Worm (Caenorhabditis elegans): ENCODE measurements around the gene nhr-11.

The nhr-11 gene

DNA sequence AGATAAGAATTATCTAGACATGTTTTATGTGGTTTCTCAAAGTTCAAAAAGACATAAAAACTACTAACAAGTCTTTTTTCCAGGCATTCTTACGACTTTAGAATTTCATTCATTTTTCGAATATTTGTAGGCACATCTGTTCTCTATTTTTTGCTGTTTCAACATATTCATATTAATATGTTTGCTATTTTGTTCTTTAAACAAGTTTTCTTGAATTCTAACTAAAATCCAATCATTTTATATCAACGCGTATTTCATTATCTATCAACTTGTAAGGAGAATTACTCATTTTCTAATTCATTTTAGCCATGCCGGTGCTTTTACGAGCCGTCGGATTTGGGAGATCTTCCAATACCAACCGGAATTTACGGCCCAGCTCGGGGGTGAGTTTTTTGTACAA is 12.3 kb downstream of the nhr-11 start, which contains the start of gene twk-8:
Gene twk-8 (plus strand): TSS at position 301 of the 400 bp plus-strand sequence.
- TF ChIP-seq C04F5.9 (tag; optimal IDR thresholded peaks at IDR 0.05) (no peak), mdl-1 (tag; optimal IDR thresholded peaks at IDR 0.05) (no peak), pag-3 (tag; optimal IDR thresholded peaks at IDR 0.05; ENCODE audit: borderline replicate concordance, insufficient read depth) (no peak), lin-39 (tag; optimal IDR thresholded peaks at IDR 0.05) (no peak), elt-3 (tag; optimal IDR thresholded peaks at IDR 0.05) (no peak), jun-1 (tag; optimal IDR thresholded peaks at IDR 0.05) (no peak), mep-1 (tag; optimal IDR thresholded peaks at IDR 0.05) (no peak), swsn-7 (tag; optimal IDR thresholded peaks at IDR 0.05) (no peak), skn-1 (tag; optimal IDR thresholded peaks at IDR 0.05) (no peak), ceh-90 (tag; optimal IDR thresholded peaks at IDR 0.05) (no peak)

DNA sequence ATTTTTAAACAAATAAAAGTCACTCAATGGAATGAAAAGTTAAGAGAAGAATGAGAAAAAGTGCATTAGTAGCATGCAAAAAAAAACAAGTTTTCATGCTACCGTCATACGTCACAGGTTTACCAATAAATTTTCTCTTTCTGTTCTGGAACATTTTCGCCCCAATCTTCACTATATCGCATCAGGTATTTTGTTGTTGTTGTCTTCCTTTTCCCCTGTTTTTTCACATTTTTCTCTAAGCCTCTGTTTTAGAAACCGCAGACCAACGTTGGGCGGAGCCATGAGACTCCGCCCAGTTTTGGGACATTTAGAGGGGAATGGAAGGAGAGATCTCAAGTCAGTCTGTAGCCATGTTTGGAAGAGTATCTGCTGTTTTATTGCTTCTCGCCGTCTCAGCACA is 18.5 kb downstream of the nhr-11 start, which contains the start of gene msa-1:
Gene msa-1 (plus strand): TSS at position 301 of the 400 bp plus-strand sequence.
- TF ChIP-seq rnt-1 (tag; optimal IDR thresholded peaks at IDR 0.05) (peak; percentile 16), nhr-12 (tag; optimal IDR thresholded peaks at IDR 0.05) (no peak), aha-1 (tag; optimal IDR thresholded peaks at IDR 0.05) (no peak), mep-1 (tag; optimal IDR thresholded peaks at IDR 0.05) (peak; percentile 31), fkh-8 (tag; optimal IDR thresholded peaks at IDR 0.05) (no peak), lin-14 (GFP tag; optimal IDR thresholded peaks at IDR 0.05) (peak; percentile 5), unc-98 (GFP tag; IDR thresholded peaks at IDR 0.05) (no peak), blmp-1 (tag; optimal IDR thresholded peaks at IDR 0.05) (peak; percentile 35), ama-1 (optimal IDR thresholded peaks at IDR 0.05) (peak; percentile 33)

DNA sequence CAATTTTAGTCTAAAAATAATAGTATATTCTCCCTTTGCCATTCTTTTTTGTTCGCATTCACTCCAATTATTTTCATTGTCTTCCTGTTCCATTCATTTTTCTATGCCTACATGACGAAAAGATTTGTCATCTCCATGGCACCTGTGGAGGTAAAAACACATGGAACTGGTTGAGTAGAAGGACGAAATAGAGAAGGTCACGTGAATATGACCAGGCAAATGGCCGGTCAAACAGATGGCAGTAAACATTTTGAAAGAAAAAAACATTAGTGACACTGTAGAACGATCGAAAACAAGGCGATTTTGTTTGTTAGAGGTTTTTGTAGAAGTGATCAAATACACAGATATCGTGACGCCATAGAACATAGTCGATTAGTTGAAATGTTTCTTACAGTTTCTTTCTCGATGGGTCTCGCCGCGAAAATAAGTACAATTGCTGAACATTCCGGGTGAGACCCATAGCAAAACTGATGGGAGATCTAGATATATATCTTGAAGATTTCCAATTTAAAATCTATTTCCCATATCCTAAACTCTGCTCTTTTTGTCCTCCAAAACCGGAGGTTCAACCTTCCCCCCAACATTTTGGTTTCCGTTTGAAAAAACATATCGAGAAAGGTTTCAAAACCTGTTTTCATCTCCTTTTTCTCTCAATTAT is 20.9 kb downstream of the nhr-11 start:
- TF ChIP-seq ceh-88 (GFP tag; IDR thresholded peaks at IDR 0.05) (0 out of 2 replicates have a peak, but pooled peaks have one; percentile 18), unc-62 (GFP tag; optimal IDR thresholded peaks at IDR 0.05) (no peak), pax-3 (tag; optimal IDR thresholded peaks at IDR 0.05) (no peak), dpl-1 (GFP tag; optimal IDR thresholded peaks at IDR 0.05) (peak in 1 of 3 experiments; percentile 22), mep-1 (tag; optimal IDR thresholded peaks at IDR 0.05) (peak; percentile 56), fkh-4 (tag; optimal IDR thresholded peaks at IDR 0.05; ENCODE audit: borderline replicate concordance) (no peak), nhr-90 (tag; optimal IDR thresholded peaks at IDR 0.05; ENCODE audit: poor library complexity) (peak; percentile 47), mdl-1 (tag; optimal IDR thresholded peaks at IDR 0.05) (peak in 1 of 2 experiments; percentile 72), lsy-2 (tag; optimal IDR thresholded peaks at IDR 0.05) (peak; percentile 7 to 26), blmp-1 (tag; optimal IDR thresholded peaks at IDR 0.05) (peak; percentile 34), grh-1 (GFP tag; IDR thresholded peaks at IDR 0.05) (peak; percentile 66), skn-1 (tag; optimal IDR thresholded peaks at IDR 0.05) (peak; percentile 40), nhr-20 (tag; optimal IDR thresholded peaks at IDR 0.05) (peak; percentile 67), C16A3.4 (tag; optimal IDR thresholded peaks at IDR 0.05) (peak; percentile 38), snu-23 (GFP tag; optimal IDR thresholded peaks at IDR 0.05) (peak; percentile 65), swsn-7 (tag; optimal IDR thresholded peaks at IDR 0.05) (no peak), aly-2 (tag; optimal IDR thresholded peaks at IDR 0.05) (no peak), fkh-10 (GFP tag; optimal IDR thresholded peaks at IDR 0.05) (no peak), hpl-2 (GFP tag; optimal IDR thresholded peaks at IDR 0.05) (no peak), unc-130 (tag; optimal IDR thresholded peaks at IDR 0.05) (no peak), zip-4 (GFP tag; optimal IDR thresholded peaks at IDR 0.05) (no peak), lin-14 (GFP tag; optimal IDR thresholded peaks at IDR 0.05) (peak; percentile 72), tbx-2 (tag; optimal IDR thresholded peaks at IDR 0.05) (peak; percentile 16), nhr-85 (tag) (peak; percentile 96), C34B4.2 (tag; optimal IDR thresholded peaks at IDR 0.05) (no peak), nhr-19 (GFP tag; conservative IDR thresholded peaks at IDR 0.05) (peak; percentile 29; the same call in 1 of the 2 replicates), fos-1 (tag; optimal IDR thresholded peaks at IDR 0.05) (no peak), ceh-63 (GFP tag; optimal IDR thresholded peaks at IDR 0.05) (no peak), vab-15 (tag; optimal IDR thresholded peaks at IDR 0.05) (no peak), xbp-1 (tag; optimal IDR thresholded peaks at IDR 0.05) (peak; percentile 4), aha-1 (tag; optimal IDR thresholded peaks at IDR 0.05) (no peak), nhr-47 (tag; optimal IDR thresholded peaks at IDR 0.05) (no peak), efl-3 (GFP tag; optimal IDR thresholded peaks at IDR 0.05) (no peak), efl-1 (optimal IDR thresholded peaks at IDR 0.05) (peak in 1 of 2 experiments; percentile 10), efl-1 (GFP tag; optimal IDR thresholded peaks at IDR 0.05 in 1 of 2) (peak in 1 of 2 experiments; percentile 85), fkh-8 (tag; optimal IDR thresholded peaks at IDR 0.05) (no peak), mab-9 (GFP tag; IDR thresholded peaks at IDR 0.05) (no peak)
